Worm (Caenorhabditis elegans): ENCODE measurements around the gene brap-2.

- TF ChIP-seq snpc-4 (tag; optimal IDR thresholded peaks at IDR 0.05) (no peak), mab-5 (tag; optimal IDR thresholded peaks at IDR 0.05) (no peak)
Observed at ce11 chrII:5365645-5366044, 27.3 kb downstream of the brap-2 start, which contains the start of gene F09E5.16.

All from whole organism, L2 larva.